Worm (Caenorhabditis elegans): ENCODE data around the gene ada-2.

Gene ada-2

ce11 chrII:7283063-7283462 lies 31.0 kb downstream of the ada-2 start (continued):
- TF ChIP-seq irx-1 (tag; optimal IDR thresholded peaks at IDR 0.05), result no peak
- TF ChIP-seq ztf-4 (tag; optimal IDR thresholded peaks at IDR 0.05), result no peak
- TF ChIP-seq mdl-1 (tag; optimal IDR thresholded peaks at IDR 0.05), result no peak
- peak; percentile 56 for TF ChIP-seq nhr-47 (tag; optimal IDR thresholded peaks at IDR 0.05)
- TF ChIP-seq tbx-2 (tag; optimal IDR thresholded peaks at IDR 0.05), result no peak
- no peak for TF ChIP-seq vab-15 (tag; optimal IDR thresholded peaks at IDR 0.05)
- TF ChIP-seq alr-1 (tag; optimal IDR thresholded peaks at IDR 0.05; ENCODE audit: borderline replicate concordance), result no peak
- no peak for TF ChIP-seq C34B4.2 (tag; optimal IDR thresholded peaks at IDR 0.05)
- no peak for TF ChIP-seq mef-2 (tag; optimal IDR thresholded peaks at IDR 0.05)
- peak; percentile 16 for TF ChIP-seq nhr-11 (tag; optimal IDR thresholded peaks at IDR 0.05)
- TF ChIP-seq jun-1 (tag; optimal IDR thresholded peaks at IDR 0.05), result no peak
- no peak for TF ChIP-seq C16A3.4 (tag; optimal IDR thresholded peaks at IDR 0.05)
- TF ChIP-seq unc-98 (GFP tag; IDR thresholded peaks at IDR 0.05), result no peak
- no peak for TF ChIP-seq nhr-76 (tag; optimal IDR thresholded peaks at IDR 0.05)
- no peak for TF ChIP-seq rnt-1 (tag; optimal IDR thresholded peaks at IDR 0.05)
- peak; percentile 6 for TF ChIP-seq nhr-20 (tag; optimal IDR thresholded peaks at IDR 0.05)
- no peak for TF ChIP-seq efl-3 (GFP tag; optimal IDR thresholded peaks at IDR 0.05)
- no peak for TF ChIP-seq unc-30 (tag; optimal IDR thresholded peaks at IDR 0.05)
- no peak for TF ChIP-seq ets-5 (GFP tag; IDR thresholded peaks at IDR 0.05)
- TF ChIP-seq hpl-2 (GFP tag; optimal IDR thresholded peaks at IDR 0.05), result no peak
- TF ChIP-seq ama-1 (optimal IDR thresholded peaks at IDR 0.05), result no peak
- TF ChIP-seq zag-1 (tag; optimal IDR thresholded peaks at IDR 0.05), result no peak
- TF ChIP-seq lir-3 (tag; optimal IDR thresholded peaks at IDR 0.05; ENCODE audit: poor library complexity), result peak; percentile 22
- no peak for TF ChIP-seq ceh-63 (GFP tag; optimal IDR thresholded peaks at IDR 0.05)
- TF ChIP-seq nhr-28 (tag; optimal IDR thresholded peaks at IDR 0.05), result no peak
- no peak for TF ChIP-seq hlh-4 (tag; optimal IDR thresholded peaks at IDR 0.05)
- peak; percentile 29 for TF ChIP-seq fkh-8 (tag; optimal IDR thresholded peaks at IDR 0.05)
- no peak for TF ChIP-seq ceh-88 (GFP tag; IDR thresholded peaks at IDR 0.05)
- TF ChIP-seq ceh-8 (GFP tag; optimal IDR thresholded peaks at IDR 0.05), result no peak
- TF ChIP-seq snpc-4 (tag; optimal IDR thresholded peaks at IDR 0.05), result no peak
- no peak for TF ChIP-seq mab-9 (GFP tag; IDR thresholded peaks at IDR 0.05)
- TF ChIP-seq nhr-85 (tag), result no peak
- TF ChIP-seq pqm-1 (tag; optimal IDR thresholded peaks at IDR 0.05), result no peak
- TF ChIP-seq nhr-12 (tag; optimal IDR thresholded peaks at IDR 0.05), result no peak
- no peak for TF ChIP-seq sup-37 (GFP tag; optimal IDR thresholded peaks at IDR 0.05)
- TF ChIP-seq tlp-1 (tag; optimal IDR thresholded peaks at IDR 0.05), result no peak
- peak; percentile 70 for TF ChIP-seq sox-4 (tag; optimal IDR thresholded peaks at IDR 0.05)
- TF ChIP-seq skn-1 (tag; optimal IDR thresholded peaks at IDR 0.05), result no peak
- no peak for TF ChIP-seq nhr-19 (GFP tag; conservative IDR thresholded peaks at IDR 0.05)
- TF ChIP-seq lin-35 (GFP tag; optimal IDR thresholded peaks at IDR 0.05), result no peak
- TF ChIP-seq grh-1 (GFP tag; IDR thresholded peaks at IDR 0.05), result no peak
- no peak for TF ChIP-seq efl-1 (optimal IDR thresholded peaks at IDR 0.05)
- no peak for TF ChIP-seq efl-1 (GFP tag; optimal IDR thresholded peaks at IDR 0.05 in 1 of 2)
- TF ChIP-seq dpl-1 (GFP tag; optimal IDR thresholded peaks at IDR 0.05), result no peak

- TF ChIP-seq irx-1 (tag; optimal IDR thresholded peaks at IDR 0.05) (no peak), lsy-2 (tag; optimal IDR thresholded peaks at IDR 0.05) (no peak), efl-1 (optimal IDR thresholded peaks at IDR 0.05) (no peak), efl-1 (GFP tag; optimal IDR thresholded peaks at IDR 0.05 in 1 of 2) (peak in 1 of 2 experiments; percentile 59), mef-2 (tag; optimal IDR thresholded peaks at IDR 0.05) (no peak), nhr-85 (tag) (no peak)
Measured at ce11 chrII:7287140-7287539, 35.1 kb downstream of the ada-2 start.

Data from whole organism, L1 larva.